Worm (Caenorhabditis elegans): Measurements from ENCODE around the gene T26H5.10.

DNA sequence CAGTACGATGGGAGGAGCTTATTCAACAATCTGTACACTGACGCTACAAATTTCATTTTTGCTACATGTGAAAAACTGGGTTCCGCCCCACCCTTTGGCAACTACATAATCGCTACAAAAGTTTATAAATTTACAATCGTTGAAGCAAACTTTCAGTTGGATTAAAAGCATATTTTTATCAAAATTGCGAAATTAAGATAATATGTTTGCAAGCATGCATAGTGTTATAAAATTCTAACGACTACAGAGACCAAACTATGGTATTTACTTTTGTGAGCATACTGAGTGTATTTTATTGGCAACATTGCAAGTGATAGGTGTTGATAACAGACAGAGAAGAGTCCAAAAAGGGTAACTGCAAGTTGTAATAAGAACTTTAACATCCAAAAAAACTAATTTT is 35.0 kb upstream of the T26H5.10 start, which contains the start of gene C06B8.2:
- TF ChIP-seq lin-11 (tag; optimal IDR thresholded peaks at IDR 0.05) (no peak), tbx-2 (tag; optimal IDR thresholded peaks at IDR 0.05) (no peak)
